Worm (Caenorhabditis elegans) whole organism, L3 larva: Measurements from ENCODE around the gene R04D3.3.

Experiments used
- R02D3.7 ChIP-seq: fragments of 150-350 bp; optimal IDR thresholded peaks from 2 replicates; lab custom pipeline; 2014; ENCODE audit warnings: missing biosample characterization, missing genetic modification characterization
- aly-2 ChIP-seq: fragments of 150-350 bp; optimal IDR thresholded peaks from 2 replicates; lab custom pipeline; 2014; ENCODE audit warnings: missing biosample characterization, missing genetic modification characterization
- ama-1 ChIP-seq: fragments of 150-350 bp; optimal IDR thresholded peaks from 2 replicates; lab custom pipeline; 2018
- ceh-16 ChIP-seq: sonication (generic microtip); optimal IDR thresholded peaks from 2 replicates; lab custom pipeline; 2017; ENCODE audit warnings: missing biosample characterization, missing genetic modification characterization
- ceh-28 ChIP-seq: fragments of 150-350 bp; optimal IDR thresholded peaks from 2 replicates; lab custom pipeline; 2014; ENCODE audit warnings: missing biosample characterization, missing genetic modification reagents, missing genetic modification characterization
- ceh-82 ChIP-seq: fragments of 150-350 bp; optimal IDR thresholded peaks from 2 replicates; lab custom pipeline; 2014; ENCODE audit warnings: missing biosample characterization, missing genetic modification characterization
- ceh-9 ChIP-seq: sonication (generic microtip); optimal IDR thresholded peaks from 2 replicates; lab custom pipeline; 2018; ENCODE audit warnings: missing biosample characterization, missing genetic modification characterization
- daf-12 ChIP-seq: fragments of 150-350 bp; optimal IDR thresholded peaks from 2 replicates; lab custom pipeline; 2014; ENCODE audit warnings: missing biosample characterization, missing genetic modification reagents, missing genetic modification characterization
- egl-27 ChIP-seq: sonication (generic microtip); optimal IDR thresholded peaks from 4 replicates; lab custom pipeline; 2017; ENCODE audit warnings: missing biosample characterization, missing genetic modification reagents, missing genetic modification characterization
- egl-5 ChIP-seq: fragments of 150-350 bp; optimal IDR thresholded peaks from 2 replicates; lab custom pipeline; 2017; ENCODE audit warnings: missing biosample characterization, missing genetic modification reagents, missing genetic modification characterization, inconsistent platforms
- elt-1 ChIP-seq: fragments of 150-350 bp; optimal IDR thresholded peaks from 2 replicates; lab custom pipeline; 2014; ENCODE audit warnings: missing biosample characterization, missing genetic modification characterization
- elt-2 ChIP-seq: sonication (generic microtip); optimal IDR thresholded peaks from 2 replicates; lab custom pipeline; 2016; ENCODE audit warnings: missing genetic modification reagents, mild to moderate bottlenecking, missing genetic modification characterization, missing compliant biosample characterization
- elt-3 ChIP-seq, 3 experiments: fragments of 150-350 bp in 1 of 3; sonication (generic microtip) in 2 of 3; optimal IDR thresholded peaks; 2 replicates in 2 of 3; 4 replicates in 1 of 3; lab custom pipeline; 2014 to 2017; ENCODE audit warnings: missing biosample characterization in 3 of 3, missing genetic modification characterization in 3 of 3
- eor-1 ChIP-seq, 2 experiments: fragments of 150-350 bp; optimal IDR thresholded peaks; 2 replicates each; lab custom pipeline; 2014 to 2018; ENCODE audit warnings: missing biosample characterization in 2 of 2, missing genetic modification characterization in 2 of 2
- fkh-10 ChIP-seq: sonication (generic microtip); optimal IDR thresholded peaks from 2 replicates; lab custom pipeline; 2017; ENCODE audit warnings: missing biosample characterization, missing genetic modification reagents, missing genetic modification characterization
- fkh-2 ChIP-seq: fragments of 150-350 bp; optimal IDR thresholded peaks from 2 replicates; lab custom pipeline; 2014; ENCODE audit warnings: missing biosample characterization, missing genetic modification reagents, missing genetic modification characterization
- fos-1 ChIP-seq: fragments of 150-350 bp; optimal IDR thresholded peaks from 2 replicates; lab custom pipeline; 2014; ENCODE audit warnings: missing biosample characterization, missing genetic modification characterization
- hmg-11 ChIP-seq: sonication (generic microtip); optimal IDR thresholded peaks from 2 replicates; lab custom pipeline; 2016; ENCODE audit warnings: missing genetic modification characterization, missing compliant biosample characterization
- jun-1 ChIP-seq: fragments of 150-350 bp; optimal IDR thresholded peaks from 2 replicates; lab custom pipeline; 2014; ENCODE audit warnings: missing biosample characterization, missing genetic modification reagents, missing genetic modification characterization
- lin-15B ChIP-seq: fragments of 150-350 bp; optimal IDR thresholded peaks from 2 replicates; lab custom pipeline; 2014; ENCODE audit warnings: missing biosample characterization, missing genetic modification characterization
- lin-39 ChIP-seq: fragments of 150-350 bp; optimal IDR thresholded peaks from 2 replicates; lab custom pipeline; 2018; ENCODE audit warnings: missing biosample characterization, missing genetic modification reagents, missing genetic modification characterization
- lsy-12 ChIP-seq: sonication (generic microtip); optimal IDR thresholded peaks from 2 replicates; lab custom pipeline; 2016; ENCODE audit warnings: mild to moderate bottlenecking, missing genetic modification characterization, missing compliant biosample characterization
- mdl-1 ChIP-seq: fragments of 150-350 bp; optimal IDR thresholded peaks from 2 replicates; lab custom pipeline; 2014; ENCODE audit warnings: missing biosample characterization, missing genetic modification characterization
- mml-1 ChIP-seq: fragments of 150-350 bp; sonication (generic microtip); optimal IDR thresholded peaks from 3 replicates; lab custom pipeline; 2014; ENCODE audit warnings: missing biosample characterization, missing genetic modification characterization
- nfya-1 ChIP-seq: sonication (generic microtip); optimal IDR thresholded peaks from 2 replicates; lab custom pipeline; 2017; ENCODE audit warnings: missing genetic modification characterization, mild to moderate bottlenecking, missing compliant biosample characterization, antibody characterized with exemption, moderate library complexity; ENCODE audit not compliant: insufficient read depth
- nhr-11 ChIP-seq: fragments of 150-350 bp; optimal IDR thresholded peaks from 2 replicates; lab custom pipeline; 2014; ENCODE audit warnings: missing biosample characterization, missing genetic modification characterization
- nhr-12 ChIP-seq: fragments of 150-350 bp; optimal IDR thresholded peaks from 2 replicates; lab custom pipeline; 2014; ENCODE audit warnings: missing biosample characterization, missing genetic modification characterization
- nhr-23 ChIP-seq: fragments of 150-350 bp; optimal IDR thresholded peaks from 2 replicates; lab custom pipeline; 2014; ENCODE audit warnings: missing biosample characterization, missing genetic modification reagents, missing genetic modification characterization
- nhr-237 ChIP-seq: fragments of 150-350 bp; optimal IDR thresholded peaks from 2 replicates; lab custom pipeline; 2014; ENCODE audit warnings: missing biosample characterization, missing genetic modification characterization
- nhr-25 ChIP-seq: sonication (generic microtip); optimal IDR thresholded peaks from 2 replicates; lab custom pipeline; 2017; ENCODE audit warnings: missing biosample characterization, missing genetic modification characterization
- nhr-43 ChIP-seq: sonication (generic microtip); optimal IDR thresholded peaks from 2 replicates; lab custom pipeline; 2016; ENCODE audit warnings: mild to moderate bottlenecking, missing genetic modification characterization, missing compliant biosample characterization; ENCODE audit not compliant: poor library complexity, severe bottlenecking
- nhr-67 ChIP-seq: fragments of 150-350 bp; optimal IDR thresholded peaks from 2 replicates; lab custom pipeline; 2014; ENCODE audit warnings: missing biosample characterization, missing genetic modification characterization
- nhr-77 ChIP-seq: fragments of 150-350 bp; optimal IDR thresholded peaks from 2 replicates; lab custom pipeline; 2014; ENCODE audit warnings: missing biosample characterization, missing genetic modification characterization
- pqm-1 ChIP-seq: fragments of 150-350 bp; optimal IDR thresholded peaks from 2 replicates; lab custom pipeline; 2017; ENCODE audit warnings: missing biosample characterization, missing genetic modification characterization, inconsistent platforms
- sea-2 ChIP-seq: fragments of 150-350 bp; sonication (generic microtip); optimal IDR thresholded peaks from 4 replicates; lab custom pipeline; 2014; ENCODE audit warnings: missing biosample characterization, missing genetic modification reagents, missing genetic modification characterization
- snpc-4 ChIP-seq: fragments of 150-350 bp; optimal IDR thresholded peaks from 2 replicates; lab custom pipeline; 2014; ENCODE audit warnings: missing biosample characterization, missing genetic modification characterization
- tbx-2 ChIP-seq: sonication (generic microtip); optimal IDR thresholded peaks from 2 replicates; lab custom pipeline; 2016; ENCODE audit warnings: mild to moderate bottlenecking, missing genetic modification characterization, missing compliant biosample characterization
- unc-39 ChIP-seq: sonication (generic microtip); optimal IDR thresholded peaks from 4 replicates; lab custom pipeline; 2017; ENCODE audit warnings: missing biosample characterization, missing genetic modification characterization
- unc-62 ChIP-seq: fragments of 150-350 bp; sonication (generic microtip); optimal IDR thresholded peaks from 4 replicates; lab custom pipeline; 2014; ENCODE audit warnings: missing biosample characterization, missing genetic modification reagents, missing genetic modification characterization
- zag-1 ChIP-seq: fragments of 150-350 bp; optimal IDR thresholded peaks from 2 replicates; lab custom pipeline; 2014; ENCODE audit warnings: missing biosample characterization, missing genetic modification characterization
- ztf-11 ChIP-seq: fragments of 150-350 bp; optimal IDR thresholded peaks from 2 replicates; lab custom pipeline; 2014; ENCODE audit warnings: missing biosample characterization, missing genetic modification characterization
- ztf-4 ChIP-seq: fragments of 150-350 bp; optimal IDR thresholded peaks from 2 replicates; lab custom pipeline; 2014; ENCODE audit warnings: missing biosample characterization, missing genetic modification characterization

R04D3.3 gene

ce11 chrX:13261037-13261592 lies 29.3 kb downstream of the R04D3.3 start:
- TF ChIP-seq pqm-1 (tag; lab: Kevin White, UChicago) (peak; percentile 21), elt-2 (peak; percentile 23)

ce11 chrX:13257577-13257976 lies 32.9 kb downstream of the R04D3.3 start, which contains the start of gene K08H2.10:
Gene K08H2.10 (plus strand): TSS chrX:13257806.
- TF ChIP-seq nhr-43 (tag; lab: Kevin White, UChicago) (no peak), fos-1 (tag; lab: Kevin White, UChicago) (no peak), nfya-1 (no peak), zag-1 (tag; lab: Kevin White, UChicago) (no peak), ztf-11 (no peak), jun-1 (tag; lab: Kevin White, UChicago) (peak; percentile 43), daf-12 (tag; lab: Kevin White, UChicago) (no peak), elt-2 (peak; percentile 97), ceh-28 (tag; lab: Kevin White, UChicago) (no peak), eor-1 (tag; optimal IDR thresholded peaks at IDR 0.05; lab: Kevin White, UChicago) (no peak), ztf-4 (tag; lab: Kevin White, UChicago) (no peak), aly-2 (tag; lab: Kevin White, UChicago) (no peak), fkh-10 (GFP tag; lab: Kevin White, UChicago) (no peak), nhr-237 (tag; lab: Kevin White, UChicago) (no peak), hmg-11 (tag; lab: Kevin White, UChicago) (no peak), elt-1 (tag; lab: Kevin White, UChicago) (no peak), elt-3 (tag; optimal IDR thresholded peaks at IDR 0.05; lab: Kevin White, UChicago) (no peak), nhr-67 (tag; lab: Kevin White, UChicago) (no peak), tbx-2 (tag; lab: Kevin White, UChicago) (no peak), ama-1 (no peak), pqm-1 (tag; lab: Kevin White, UChicago) (peak; percentile 45)
- TF ChIP-seq, all 47 proteins: peak for 3

ce11 chrX:13251914-13252434 lies 38.5 kb downstream of the R04D3.3 start, which contains the start of gene nhr-32:
Gene nhr-32 (plus strand): TSS chrX:13251964.
- TF ChIP-seq egl-27 (tag; lab: Kevin White, UChicago) (no peak), nhr-43 (tag; lab: Kevin White, UChicago) (peak; percentile 14)

- TF ChIP-seq egl-27 (tag; lab: Kevin White, UChicago) (peak; percentile 19), ztf-4 (tag; lab: Kevin White, UChicago) (peak; percentile 10), nhr-11 (no peak), nfya-1 (peak; percentile 71), fkh-2 (tag; lab: Kevin White, UChicago) (no peak), ceh-16 (tag; lab: Kevin White, UChicago) (no peak), nhr-23 (tag; lab: Kevin White, UChicago) (peak; percentile 71), nhr-25 (tag; lab: Kevin White, UChicago) (peak; percentile 88), sea-2 (no peak), lin-39 (tag; lab: Kevin White, UChicago) (peak; percentile 77), mml-1 (tag; lab: Kevin White, UChicago) (no peak), daf-12 (tag; lab: Kevin White, UChicago) (no peak), ceh-82 (tag; lab: Kevin White, UChicago) (no peak), fos-1 (tag; lab: Kevin White, UChicago) (no peak), lsy-12 (peak; percentile 25), nhr-77 (no peak), lin-15B (tag; lab: Kevin White, UChicago) (no peak), hmg-11 (tag; lab: Kevin White, UChicago) (peak; percentile 55), eor-1 (tag; optimal IDR thresholded peaks at IDR 0.05; lab: Kevin White, UChicago) (no peak), unc-39 (tag; lab: Kevin White, UChicago) (no peak), nhr-67 (tag; lab: Kevin White, UChicago) (no peak), unc-62 (no peak), nhr-12 (tag; lab: Kevin White, UChicago) (no peak), fkh-10 (GFP tag; lab: Kevin White, UChicago) (no peak), jun-1 (tag; lab: Kevin White, UChicago) (peak; percentile 12), pqm-1 (tag; lab: Kevin White, UChicago) (peak; percentile 0), snpc-4 (tag; lab: Kevin White, UChicago) (peak; percentile 53), ceh-28 (tag; lab: Kevin White, UChicago) (no peak), elt-2 (peak; percentile 41), egl-5 (peak; percentile 44), nhr-43 (tag; lab: Kevin White, UChicago) (peak; percentile 44), zag-1 (tag; lab: Kevin White, UChicago) (no peak), ama-1 (peak; percentile 54), mdl-1 (tag; lab: Kevin White, UChicago) (peak; percentile 87), tbx-2 (tag; lab: Kevin White, UChicago) (peak; percentile 42), elt-1 (tag; lab: Kevin White, UChicago) (peak; percentile 82), R02D3.7 (no peak), elt-3 (tag; optimal IDR thresholded peaks at IDR 0.05; lab: Kevin White, UChicago) (no peak), nhr-237 (tag; lab: Kevin White, UChicago) (no peak), ceh-9 (tag; lab: Kevin White, UChicago) (no peak)
Measured at ce11 chrX:13251354-13251843, 39.0 kb downstream of the R04D3.3 start.
